Worm (Caenorhabditis elegans) whole organism, dauer: Measurements from ENCODE around the gene F40F9.10.

Experiments
- unc-62 ChIP-seq: sonication (generic microtip); optimal IDR thresholded peaks from 2 replicates; lab custom pipeline; 2017; ENCODE audit warnings: missing biosample characterization, missing genetic modification reagents, missing genetic modification characterization

F40F9.10 gene

ce11 chrV:9661514-9661913 lies 51.9 kb downstream of the F40F9.10 start, which contains the start of gene pitr-4:
pitr-4 (minus strand) TSS chrV:9661614.
- no peak for TF ChIP-seq unc-62 (GFP tag; lab: Kevin White, UChicago)
